Worm (Caenorhabditis elegans) whole organism, early embryonic: ENCODE measurements around the gene mcp-1.

ENCODE experiments used
- F13C5.2 ChIP-seq: sonication (generic microtip); optimal IDR thresholded peaks from 2 replicates; lab custom pipeline; 2017; ENCODE audit warnings: mild to moderate bottlenecking, missing genetic modification characterization, inconsistent platforms, missing compliant biosample characterization
- ama-1 ChIP-seq: fragments of 150-350 bp; optimal IDR thresholded peaks from 2 replicates; lab custom pipeline; 2014
- flt-1 ChIP-seq: fragments of 200-800 bp; sonication (Bioruptor generic); IDR thresholded peaks from 2 replicates; pipeline ENCODE4 v1.3.6; 2022; ENCODE audit warnings: missing genetic modification characterization, missing compliant biosample characterization
- hmbx-1 ChIP-seq: sonication (generic microtip); optimal IDR thresholded peaks from 2 replicates; lab custom pipeline; 2016; ENCODE audit warnings: mild to moderate bottlenecking, missing genetic modification characterization, missing compliant biosample characterization
- tbx-11 ChIP-seq: fragments of 200-800 bp; sonication (Bioruptor generic); IDR thresholded peaks from 2 replicates; pipeline ENCODE4 v1.3.6; 2022; ENCODE audit warnings: missing genetic modification characterization, missing compliant biosample characterization

DNA sequence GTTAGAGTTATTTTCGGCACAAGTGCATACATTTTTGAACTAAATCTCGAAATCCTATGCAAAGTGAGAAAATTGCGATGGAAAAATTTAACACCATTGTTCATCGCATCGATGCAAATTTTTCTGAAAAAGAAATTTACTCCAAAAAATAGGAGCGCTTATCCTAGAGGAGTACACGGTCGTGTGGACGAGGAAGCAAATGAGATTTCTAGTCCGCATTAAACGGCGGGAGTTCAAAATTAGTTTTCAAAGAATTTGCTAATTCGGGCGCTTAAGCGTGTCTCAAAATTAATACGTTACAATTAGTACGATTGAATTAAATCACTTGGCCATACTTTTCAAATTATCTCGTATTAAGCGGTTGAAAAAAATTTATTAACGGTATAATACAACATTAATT is 43.9 kb upstream of the mcp-1 start, which contains the start of gene lrpr-1:
- TF ChIP-seq F13C5.2 (tag; lab: Kevin White, UChicago) (no peak), tbx-11 (GFP tag; lab: Robert Waterston, UW) (no peak), flt-1 (GFP tag; lab: Robert Waterston, UW) (peak; percentile 50; the same call in 1 of the 2 replicates), hmbx-1 (tag; lab: Kevin White, UChicago) (no peak), ama-1 (lab: Kevin White, UChicago) (no peak)
